Fruit fly (Drosophila melanogaster) whole organism, adult: ENCODE data around the gene CG2186.

Experiments
- CG11617 ChIP-seq: fragments of 200-800 bp; sonication (Bioruptor generic); optimal IDR thresholded peaks from 2 replicates; lab custom pipeline; 2017; ENCODE audit warnings: mild to moderate bottlenecking, missing biosample characterization, missing genetic modification reagents, missing genetic modification characterization
- CG12768 ChIP-seq: fragments of 200-800 bp; sonication (Bioruptor generic); optimal IDR thresholded peaks from 2 replicates; lab custom pipeline; 2017; ENCODE audit warnings: missing biosample characterization, missing genetic modification characterization, mild to moderate bottlenecking, moderate library complexity, missing genetic modification reagents
- CG5204 ChIP-seq: fragments of 200-800 bp; sonication (Bioruptor generic); optimal IDR thresholded peaks from 2 replicates; lab custom pipeline; 2016; ENCODE audit warnings: missing biosample characterization, missing genetic modification characterization
- CG7101 ChIP-seq: fragments of 200-800 bp; sonication (Bioruptor generic); optimal IDR thresholded peaks from 2 replicates; lab custom pipeline; 2018; ENCODE audit warnings: missing biosample characterization, mild to moderate bottlenecking, missing genetic modification characterization, moderate library complexity
- Clk ChIP-seq: fragments of 200-800 bp; sonication (Bioruptor generic); optimal IDR thresholded peaks from 2 replicates; lab custom pipeline; 2017; ENCODE audit warnings: missing biosample characterization, missing genetic modification characterization
- Crg-1 ChIP-seq: fragments of 200-800 bp; sonication (Bioruptor generic); optimal IDR thresholded peaks from 2 replicates; lab custom pipeline; 2016; ENCODE audit warnings: missing biosample characterization, missing genetic modification characterization
- cic ChIP-seq: fragments of 200-800 bp; sonication (Bioruptor generic); optimal IDR thresholded peaks from 2 replicates; lab custom pipeline; 2017; ENCODE audit warnings: missing biosample characterization, mild to moderate bottlenecking, missing genetic modification characterization, moderate library complexity
- cnc ChIP-seq, 2 experiments: fragments of >200 bp; optimal IDR thresholded peaks; 2 replicates each; lab custom pipeline; 2017
- ovo ChIP-seq: fragments of 200-800 bp; sonication (Bioruptor generic); optimal IDR thresholded peaks from 2 replicates; lab custom pipeline; 2016; ENCODE audit warnings: missing biosample characterization, missing genetic modification characterization

DNA sequence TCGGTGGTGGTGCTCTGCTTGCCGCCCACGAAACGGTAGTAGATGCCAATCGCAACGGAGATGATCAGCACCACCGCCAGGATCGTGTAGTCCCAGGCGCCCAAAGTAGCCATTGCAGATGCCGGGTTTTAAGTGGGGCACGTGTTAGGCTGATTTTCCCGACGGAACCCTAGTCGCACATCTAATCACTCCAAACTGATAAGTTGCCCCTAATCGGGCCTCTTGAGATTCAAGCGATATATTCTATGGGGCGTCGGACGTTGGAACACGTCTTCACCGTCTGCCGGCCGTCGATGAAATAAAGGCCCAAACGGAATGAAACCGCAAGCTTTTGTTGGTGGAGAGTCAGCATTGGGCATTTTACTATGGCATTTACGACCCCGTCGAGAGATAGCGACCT is 12.6 kb upstream of the CG2186 start, which contains the start of gene CG32669:
- TF ChIP-seq Crg-1 = no peak
- no peak for TF ChIP-seq cic (GFP tag; lab: Kevin White, UChicago)
- no peak for TF ChIP-seq CG5204 (GFP tag; lab: Kevin White, UChicago)
- TF ChIP-seq cnc (optimal IDR thresholded peaks at IDR 0.05; lab: Kevin White, UChicago) = no peak
- no peak for TF ChIP-seq CG7101 (tag; lab: Kevin White, UChicago)
- no peak for TF ChIP-seq ovo
- TF ChIP-seq CG12768 (GFP tag; lab: Kevin White, UChicago) = no peak
- TF ChIP-seq Clk = no peak
- TF ChIP-seq CG11617 = no peak
